Worm (Caenorhabditis elegans) whole organism, L4/young adult: Measurements from ENCODE around the gene srt-27.

Experiments used
- W03F9.2 ChIP-seq: fragments of 150-350 bp; optimal IDR thresholded peaks from 2 replicates; lab custom pipeline; 2014; ENCODE audit warnings: missing biosample characterization, missing genetic modification characterization
- dao-5 ChIP-seq: sonication (generic microtip); optimal IDR thresholded peaks from 2 replicates; lab custom pipeline; 2016; ENCODE audit warnings: missing genotype, missing genetic modification characterization, moderate library complexity, missing compliant biosample characterization
- him-1 ChIP-seq: sonication (generic microtip); optimal IDR thresholded peaks from 2 replicates; lab custom pipeline; 2016; ENCODE audit warnings: missing genotype, missing genetic modification reagents, missing genetic modification characterization, missing compliant biosample characterization

- no peak for TF ChIP-seq him-1 (tag; lab: Kevin White, UChicago)
- TF ChIP-seq dao-5 (tag; lab: Kevin White, UChicago): no peak
- no peak for TF ChIP-seq W03F9.2
Observed at ce11 chrV:2730784-2731480, 10.3 kb upstream of the srt-27 start, which contains the start of gene dod-3.
